Worm (Caenorhabditis elegans) whole organism, mixed stage, embryonic: ENCODE results near the gene M163.1.

Experiments
- M03D4.4 ChIP-seq: sonication (generic microtip); optimal IDR thresholded peaks from 2 replicates; lab custom pipeline; 2017; ENCODE audit warnings: mild to moderate bottlenecking, missing genetic modification characterization, missing compliant biosample characterization
- blmp-1 ChIP-seq: fragments of 150-350 bp; optimal IDR thresholded peaks from 2 replicates; lab custom pipeline; 2014; ENCODE audit warnings: missing biosample characterization, missing genetic modification characterization
- ceh-43 ChIP-seq: fragments of 200-800 bp; sonication (Bioruptor generic); optimal IDR thresholded peaks from 2 replicates; lab custom pipeline; 2018; ENCODE audit warnings: mild to moderate bottlenecking, missing genetic modification characterization, moderate library complexity, missing compliant biosample characterization
- ceh-83 ChIP-seq: fragments of 200-800 bp; sonication (Bioruptor generic); optimal IDR thresholded peaks from 2 replicates; lab custom pipeline; 2018; ENCODE audit warnings: mild to moderate bottlenecking, missing genetic modification characterization, missing compliant biosample characterization
- ces-1 ChIP-seq: fragments of 150-350 bp; optimal IDR thresholded peaks from 2 replicates; lab custom pipeline; 2014; ENCODE audit warnings: missing biosample characterization, missing genetic modification reagents, missing genetic modification characterization
- cnd-1 ChIP-seq: fragments of 200-800 bp; sonication (Bioruptor generic); optimal IDR thresholded peaks from 2 replicates; lab custom pipeline; 2018; ENCODE audit warnings: mild to moderate bottlenecking, missing genetic modification characterization, missing compliant biosample characterization
- drap-1 ChIP-seq: fragments of 200-800 bp; sonication (Bioruptor generic); optimal IDR thresholded peaks from 3 replicates; lab custom pipeline; 2018; ENCODE audit warnings: mild to moderate bottlenecking, missing genetic modification characterization, missing compliant biosample characterization
- elt-1 ChIP-seq: sonication (generic microtip); optimal IDR thresholded peaks from 2 replicates; lab custom pipeline; 2017; ENCODE audit warnings: missing genetic modification characterization, mild to moderate bottlenecking, missing compliant biosample characterization, antibody characterized with exemption, moderate library complexity, borderline replicate concordance; ENCODE audit not compliant: insufficient read depth
- elt-3 ChIP-seq: fragments of 150-350 bp; optimal IDR thresholded peaks from 2 replicates; lab custom pipeline; 2014; ENCODE audit warnings: missing biosample characterization, missing genetic modification characterization
- flh-1 ChIP-seq: fragments of 200-800 bp; sonication (Bioruptor generic); optimal IDR thresholded peaks from 2 replicates; lab custom pipeline; 2018; ENCODE audit warnings: mild to moderate bottlenecking, missing genetic modification characterization, moderate library complexity, missing compliant biosample characterization
- ham-2 ChIP-seq: fragments of 200-800 bp; sonication (Bioruptor generic); optimal IDR thresholded peaks from 2 replicates; lab custom pipeline; 2018; ENCODE audit warnings: mild to moderate bottlenecking, missing genetic modification characterization, missing compliant biosample characterization
- hlh-1 ChIP-seq: fragments of 150-350 bp; optimal IDR thresholded peaks from 2 replicates; lab custom pipeline; 2014; ENCODE audit warnings: missing biosample characterization, missing genetic modification reagents, missing genetic modification characterization
- lin-13 ChIP-seq: fragments of 150-350 bp; optimal IDR thresholded peaks from 2 replicates; lab custom pipeline; 2014; ENCODE audit warnings: missing biosample characterization, missing genetic modification characterization
- lin-32 ChIP-seq: fragments of 200-800 bp; sonication (Bioruptor generic); optimal IDR thresholded peaks from 2 replicates; lab custom pipeline; 2018; ENCODE audit warnings: mild to moderate bottlenecking, missing genetic modification characterization, missing compliant biosample characterization
- lsy-2 ChIP-seq: fragments of 150-350 bp; optimal IDR thresholded peaks from 2 replicates; lab custom pipeline; 2014; ENCODE audit warnings: missing biosample characterization, missing genetic modification characterization
- mab-5 ChIP-seq: fragments of 150-350 bp; optimal IDR thresholded peaks from 2 replicates; lab custom pipeline; 2014; ENCODE audit warnings: missing biosample characterization, missing genetic modification characterization
- mep-1 ChIP-seq: fragments of 150-350 bp; optimal IDR thresholded peaks from 2 replicates; lab custom pipeline; 2017; ENCODE audit warnings: missing biosample characterization, missing genetic modification reagents, missing genetic modification characterization, inconsistent platforms
- mls-2 ChIP-seq: sonication (generic microtip); optimal IDR thresholded peaks from 2 replicates; lab custom pipeline; 2016; ENCODE audit warnings: mild to moderate bottlenecking, missing genetic modification characterization, moderate library complexity, missing compliant biosample characterization
- nhr-12 ChIP-seq: fragments of 150-350 bp; optimal IDR thresholded peaks from 2 replicates; lab custom pipeline; 2014; ENCODE audit warnings: missing biosample characterization, missing genetic modification characterization
- nhr-2 ChIP-seq: fragments of 150-350 bp; optimal IDR thresholded peaks from 2 replicates; lab custom pipeline; 2014; ENCODE audit warnings: missing biosample characterization, missing genetic modification characterization
- nhr-28 ChIP-seq: fragments of 150-350 bp; optimal IDR thresholded peaks from 2 replicates; lab custom pipeline; 2014; ENCODE audit warnings: missing biosample characterization, missing genetic modification characterization
- nhr-76 ChIP-seq: sonication (generic microtip); optimal IDR thresholded peaks from 2 replicates; lab custom pipeline; 2017; ENCODE audit warnings: missing biosample characterization, missing genetic modification characterization
- pha-4 ChIP-seq: fragments of 150-350 bp; optimal IDR thresholded peaks from 2 replicates; lab custom pipeline; 2018; ENCODE audit warnings: missing biosample characterization, missing genetic modification reagents, missing genetic modification characterization
- sptf-1 ChIP-seq: sonication (generic microtip); optimal IDR thresholded peaks from 2 replicates; lab custom pipeline; 2017; ENCODE audit warnings: mild to moderate bottlenecking, missing genetic modification characterization, moderate library complexity, missing compliant biosample characterization
- tbx-8 ChIP-seq: fragments of 200-800 bp; sonication (Bioruptor generic); optimal IDR thresholded peaks from 2 replicates; lab custom pipeline; 2018; ENCODE audit warnings: mild to moderate bottlenecking, missing genetic modification characterization, moderate library complexity, missing compliant biosample characterization
- unc-120 ChIP-seq: sonication (generic microtip); optimal IDR thresholded peaks from 2 replicates; lab custom pipeline; 2017; ENCODE audit warnings: missing genetic modification characterization, missing compliant biosample characterization; ENCODE audit not compliant: poor library complexity, severe bottlenecking
- unc-39 ChIP-seq: fragments of 150-350 bp; optimal IDR thresholded peaks from 2 replicates; lab custom pipeline; 2014; ENCODE audit warnings: missing biosample characterization, missing genetic modification characterization
- unc-62 ChIP-seq: fragments of 150-350 bp; optimal IDR thresholded peaks from 2 replicates; lab custom pipeline; 2014; ENCODE audit warnings: missing biosample characterization, missing genetic modification reagents, missing genetic modification characterization
- ztf-11 ChIP-seq: fragments of 150-350 bp; optimal IDR thresholded peaks from 2 replicates; lab custom pipeline; 2014; ENCODE audit warnings: missing biosample characterization, missing genetic modification characterization

M163.1 gene

DNA sequence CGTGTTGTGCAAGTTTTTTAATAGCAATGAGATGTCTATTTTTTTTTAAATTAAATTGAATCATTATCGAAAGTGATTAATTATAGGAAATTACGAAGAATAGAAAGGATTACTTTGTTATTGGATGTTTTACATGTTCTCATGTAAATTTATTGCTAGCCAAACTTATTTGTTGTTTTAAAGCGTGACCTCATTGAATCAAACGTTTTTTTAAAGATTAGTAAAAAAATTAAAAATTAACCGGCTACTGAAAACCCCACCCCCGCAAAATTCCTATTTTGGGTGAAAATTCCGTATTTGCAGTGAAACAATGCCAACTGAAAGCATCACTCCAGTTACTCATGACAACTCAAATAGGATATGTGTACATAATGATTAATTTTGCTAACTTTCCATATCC is 18.8 kb downstream of the M163.1 start, which contains the start of gene M163.8:
Gene M163.8 (plus strand): TSS at position 301 of the 400 bp plus-strand sequence.
- TF ChIP-seq lin-13 (tag; lab: Kevin White, UChicago): no peak
- TF ChIP-seq sptf-1 (tag; lab: Kevin White, UChicago): no peak
- TF ChIP-seq nhr-2: no peak
- TF ChIP-seq mep-1 (tag; lab: Kevin White, UChicago): no peak
- TF ChIP-seq ceh-83: no peak
- no peak for TF ChIP-seq blmp-1 (tag; lab: Kevin White, UChicago)
- no peak for TF ChIP-seq tbx-8 (GFP tag; lab: Kevin White, UChicago)
- no peak for TF ChIP-seq mls-2 (tag; lab: Kevin White, UChicago)
- TF ChIP-seq cnd-1 (tag; lab: Kevin White, UChicago): no peak
- no peak for TF ChIP-seq drap-1 (GFP tag; lab: Kevin White, UChicago)
- TF ChIP-seq ham-2: no peak
- TF ChIP-seq ces-1 (GFP tag; lab: Kevin White, UChicago): no peak
- no peak for TF ChIP-seq elt-3 (tag; lab: Kevin White, UChicago)
- TF ChIP-seq nhr-12 (tag; lab: Kevin White, UChicago): no peak
- no peak for TF ChIP-seq lin-32 (GFP tag; lab: Kevin White, UChicago)
- no peak for TF ChIP-seq flh-1 (GFP tag; lab: Kevin White, UChicago)
- TF ChIP-seq elt-1 (tag; lab: Kevin White, UChicago): no peak
- no peak for TF ChIP-seq mab-5 (tag; lab: Kevin White, UChicago)
- no peak for TF ChIP-seq ceh-43

DNA sequence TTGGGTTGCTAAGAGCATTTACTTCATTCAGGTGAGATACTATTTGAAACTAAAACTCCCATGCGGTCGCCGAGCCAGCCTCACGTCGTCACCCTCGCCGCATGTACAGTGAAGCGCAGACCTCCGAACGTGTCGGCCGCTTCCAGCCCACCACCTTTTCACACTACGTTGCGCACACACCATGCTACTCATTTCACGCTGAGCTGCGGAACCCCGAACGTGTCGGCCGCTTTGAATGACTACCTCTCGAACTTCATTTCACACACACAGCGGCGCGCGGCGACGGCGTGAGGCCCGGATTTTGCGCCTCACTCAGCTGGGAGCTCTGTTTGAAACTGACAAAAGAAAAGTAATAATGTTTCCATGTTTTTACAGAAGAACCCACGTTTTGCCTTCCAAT is 22.0 kb downstream of the M163.1 start:
- TF ChIP-seq elt-1 (tag; lab: Kevin White, UChicago) (no peak), ztf-11 (tag; lab: Kevin White, UChicago) (no peak), nhr-28 (no peak), unc-120 (tag; lab: Kevin White, UChicago) (no peak), pha-4 (tag; lab: Kevin White, UChicago) (no peak), unc-39 (no peak)

DNA sequence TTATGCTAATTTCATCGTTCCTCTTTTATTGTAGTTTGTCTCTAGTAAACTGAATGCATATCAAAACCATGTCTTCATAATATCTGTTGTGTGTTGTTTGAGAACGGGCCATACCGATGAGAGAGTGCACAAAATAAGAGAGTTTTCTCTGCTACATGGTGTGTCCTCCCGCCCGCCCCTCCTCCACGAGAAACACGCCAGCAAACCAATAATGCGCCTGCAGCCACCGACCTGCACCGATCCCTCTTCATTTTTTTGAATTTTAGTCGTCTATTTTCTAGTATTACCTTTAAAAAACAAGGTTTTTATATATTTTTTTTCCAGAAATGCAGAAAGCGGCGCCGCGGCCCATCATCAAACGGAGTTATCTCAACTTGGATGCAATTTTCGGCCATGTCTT is 23.4 kb downstream of the M163.1 start, which contains the start of gene gfi-3:
Gene gfi-3 (plus strand): TSS at position 325 of the 400 bp plus-strand sequence.
- TF ChIP-seq mab-5 (tag; lab: Kevin White, UChicago) (no peak), lsy-2 (peak; percentile 59), lin-13 (tag; lab: Kevin White, UChicago) (peak; percentile 82), elt-1 (tag; lab: Kevin White, UChicago) (no peak), nhr-76 (tag; lab: Kevin White, UChicago) (no peak), sptf-1 (tag; lab: Kevin White, UChicago) (peak; percentile 80), unc-120 (tag; lab: Kevin White, UChicago) (peak; percentile 41), mep-1 (tag; lab: Kevin White, UChicago) (peak; percentile 34), ham-2 (peak; percentile 57), mls-2 (tag; lab: Kevin White, UChicago) (peak; percentile 5), M03D4.4 (tag; lab: Kevin White, UChicago) (peak; percentile 75), drap-1 (GFP tag; lab: Kevin White, UChicago) (peak; percentile 55), hlh-1 (tag; lab: Kevin White, UChicago) (peak; percentile 37), cnd-1 (tag; lab: Kevin White, UChicago) (peak; percentile 7), elt-3 (tag; lab: Kevin White, UChicago) (no peak), pha-4 (tag; lab: Kevin White, UChicago) (peak; percentile 30), unc-62 (GFP tag; lab: Kevin White, UChicago) (peak; percentile 8), ces-1 (GFP tag; lab: Kevin White, UChicago) (peak; percentile 18), tbx-8 (GFP tag; lab: Kevin White, UChicago) (no peak)

DNA sequence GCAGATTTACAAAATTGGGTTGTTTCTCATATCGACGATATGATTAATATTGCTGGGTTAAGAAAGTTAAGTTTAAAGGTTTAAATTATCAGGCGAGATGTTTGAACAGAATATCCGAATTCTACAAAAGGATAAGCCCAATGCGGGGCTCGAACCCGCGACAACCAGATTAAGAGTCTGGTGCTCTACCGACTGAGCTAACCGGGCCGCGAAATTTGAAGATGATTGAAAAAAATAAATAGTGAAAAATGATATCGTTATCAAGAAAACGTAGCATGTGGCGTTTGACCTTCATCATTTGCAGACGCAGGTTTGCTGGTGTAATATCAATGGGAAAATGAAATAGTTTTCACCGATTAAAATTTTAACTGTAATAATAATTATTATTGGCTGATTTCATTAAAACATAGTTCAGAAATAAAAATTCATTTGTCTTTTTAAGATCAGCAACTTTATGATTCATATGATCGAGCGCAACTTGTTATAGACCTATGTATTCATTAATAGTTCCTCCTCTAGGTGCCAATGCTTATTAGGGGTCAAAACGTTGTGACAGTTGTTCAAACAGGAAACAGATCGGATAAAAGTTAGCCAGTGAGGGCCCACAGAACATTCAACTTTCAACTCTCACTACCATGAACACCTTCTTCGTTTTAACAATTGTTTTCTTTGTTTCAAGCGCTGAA is 24.7 kb downstream of the M163.1 start, which contains the start of gene M163.11:
Gene M163.11 (plus strand): TSS at position 636 of the 686 bp plus-strand sequence.
- TF ChIP-seq mls-2 (tag; lab: Kevin White, UChicago): no peak
- TF ChIP-seq unc-120 (tag; lab: Kevin White, UChicago): peak; percentile 55
